Worm (Caenorhabditis elegans): Measurements from ENCODE around the gene Y71H2B.4.

- TF ChIP-seq ref-1 (GFP tag; conservative IDR thresholded peaks at IDR 0.05), result no peak
- no peak for TF ChIP-seq med-1 (GFP tag; optimal IDR thresholded peaks at IDR 0.05; ENCODE audit: insufficient read depth)
- no peak for TF ChIP-seq flt-1 (GFP tag; IDR thresholded peaks at IDR 0.05)
- TF ChIP-seq ztf-29 (GFP tag; IDR thresholded peaks at IDR 0.05), result no peak
- no peak for TF ChIP-seq klf-2 (GFP tag; conservative IDR thresholded peaks at IDR 0.05)
- no peak for TF ChIP-seq tab-1 (GFP tag; IDR thresholded peaks at IDR 0.05)
Measured at ce11 chrIII:2571447-2571846, 47.3 kb upstream of the Y71H2B.4 start, which contains the start of gene Y54F10AR.2.

All from whole organism, midembryonic.